Worm (Caenorhabditis elegans) whole organism, L2 larva: ENCODE results near the gene Y39D8A.1.

ENCODE experiments used
- C34F6.9 ChIP-seq: fragments of 150-350 bp; optimal IDR thresholded peaks from 2 replicates; lab custom pipeline; 2014; ENCODE audit warnings: missing biosample characterization, missing genetic modification characterization
- F13H6.1 ChIP-seq: sonication (generic microtip); optimal IDR thresholded peaks from 2 replicates; lab custom pipeline; 2016; ENCODE audit warnings: missing genetic modification characterization, missing compliant biosample characterization
- R02D3.7 ChIP-seq: fragments of 150-350 bp; optimal IDR thresholded peaks from 2 replicates; lab custom pipeline; 2014; ENCODE audit warnings: missing biosample characterization, missing genetic modification characterization
- alr-1 ChIP-seq: fragments of 150-350 bp; optimal IDR thresholded peaks from 2 replicates; lab custom pipeline; 2014; ENCODE audit warnings: missing biosample characterization, missing genetic modification characterization
- aly-2 ChIP-seq: fragments of 150-350 bp; optimal IDR thresholded peaks from 2 replicates; lab custom pipeline; 2014; ENCODE audit warnings: missing biosample characterization, missing genetic modification characterization
- ama-1 ChIP-seq: fragments of 150-350 bp; optimal IDR thresholded peaks from 2 replicates; lab custom pipeline; 2018; ENCODE audit warnings: inconsistent platforms
- blmp-1 ChIP-seq: sonication (generic microtip); optimal IDR thresholded peaks from 2 replicates; lab custom pipeline; 2017; ENCODE audit warnings: missing genetic modification characterization, mild to moderate bottlenecking, missing compliant biosample characterization, antibody characterized with exemption, moderate library complexity; ENCODE audit not compliant: insufficient read depth
- ceh-16 ChIP-seq: fragments of 150-350 bp; optimal IDR thresholded peaks from 2 replicates; lab custom pipeline; 2014; ENCODE audit warnings: missing biosample characterization, missing genetic modification characterization
- ceh-82 ChIP-seq: fragments of 150-350 bp; optimal IDR thresholded peaks from 2 replicates; lab custom pipeline; 2014; ENCODE audit warnings: missing biosample characterization, missing genetic modification characterization
- crh-2 ChIP-seq: sonication (generic microtip); optimal IDR thresholded peaks from 2 replicates; lab custom pipeline; 2017; ENCODE audit warnings: missing biosample characterization, missing genetic modification characterization
- dmd-4 ChIP-seq: sonication (generic microtip); optimal IDR thresholded peaks from 2 replicates; lab custom pipeline; 2017; ENCODE audit warnings: missing biosample characterization, missing genetic modification characterization
- elt-1 ChIP-seq: fragments of 150-350 bp; optimal IDR thresholded peaks from 2 replicates; lab custom pipeline; 2014; ENCODE audit warnings: missing biosample characterization, missing genetic modification characterization
- fos-1 ChIP-seq: fragments of 150-350 bp; optimal IDR thresholded peaks from 2 replicates; lab custom pipeline; 2014; ENCODE audit warnings: missing biosample characterization, missing genetic modification characterization
- gmeb-1 ChIP-seq: fragments of 150-350 bp; optimal IDR thresholded peaks from 2 replicates; lab custom pipeline; 2014; ENCODE audit warnings: missing biosample characterization, missing genetic modification characterization
- lin-13 ChIP-seq: fragments of 150-350 bp; optimal IDR thresholded peaks from 2 replicates; lab custom pipeline; 2014; ENCODE audit warnings: missing biosample characterization, missing genetic modification reagents, missing genetic modification characterization
- lin-39 ChIP-seq: fragments of 150-350 bp; optimal IDR thresholded peaks from 2 replicates; lab custom pipeline; 2014; ENCODE audit warnings: missing biosample characterization, missing genetic modification reagents, missing genetic modification characterization
- mab-5 ChIP-seq: fragments of 150-350 bp; optimal IDR thresholded peaks from 2 replicates; lab custom pipeline; 2014; ENCODE audit warnings: missing biosample characterization, missing genetic modification characterization
- mbf-1 ChIP-seq: sonication (generic microtip); optimal IDR thresholded peaks from 2 replicates; lab custom pipeline; 2017; ENCODE audit warnings: missing biosample characterization, missing genetic modification characterization
- mdl-1 ChIP-seq, 2 experiments: fragments of 150-350 bp in 1 of 2; sonication (generic microtip) in 1 of 2; optimal IDR thresholded peaks; 2 replicates each; lab custom pipeline; 2017; ENCODE audit warnings: missing biosample characterization in 2 of 2, missing genetic modification characterization in 2 of 2
- nhr-11 ChIP-seq: fragments of 150-350 bp; optimal IDR thresholded peaks from 2 replicates; lab custom pipeline; 2014; ENCODE audit warnings: missing biosample characterization, missing genetic modification characterization
- nhr-12 ChIP-seq: fragments of 150-350 bp; optimal IDR thresholded peaks from 2 replicates; lab custom pipeline; 2014; ENCODE audit warnings: missing biosample characterization, missing genetic modification characterization
- nhr-129 ChIP-seq: fragments of 150-350 bp; optimal IDR thresholded peaks from 2 replicates; lab custom pipeline; 2014; ENCODE audit warnings: missing biosample characterization, missing genetic modification characterization
- nhr-21 ChIP-seq: fragments of 150-350 bp; optimal IDR thresholded peaks from 2 replicates; lab custom pipeline; 2014; ENCODE audit warnings: missing biosample characterization, missing genetic modification characterization
- nhr-23 ChIP-seq: fragments of 150-350 bp; optimal IDR thresholded peaks from 2 replicates; lab custom pipeline; 2014; ENCODE audit warnings: missing biosample characterization, missing genetic modification reagents, missing genetic modification characterization
- nhr-237 ChIP-seq: fragments of 150-350 bp; optimal IDR thresholded peaks from 2 replicates; lab custom pipeline; 2014; ENCODE audit warnings: missing biosample characterization, missing genetic modification characterization
- nhr-25 ChIP-seq: fragments of 150-350 bp; sonication (generic microtip); optimal IDR thresholded peaks from 3 replicates; lab custom pipeline; 2014; ENCODE audit warnings: missing biosample characterization, missing genetic modification characterization
- nhr-6 ChIP-seq: fragments of 150-350 bp; optimal IDR thresholded peaks from 2 replicates; lab custom pipeline; 2014; ENCODE audit warnings: missing biosample characterization, missing genetic modification characterization
- nhr-77 ChIP-seq: fragments of 150-350 bp; optimal IDR thresholded peaks from 2 replicates; lab custom pipeline; 2014; ENCODE audit warnings: missing biosample characterization, missing genetic modification characterization
- peb-1 ChIP-seq: fragments of 150-350 bp; optimal IDR thresholded peaks from 2 replicates; lab custom pipeline; 2014; ENCODE audit warnings: missing biosample characterization, missing genetic modification characterization
- sem-4 ChIP-seq: fragments of 150-350 bp; optimal IDR thresholded peaks from 2 replicates; lab custom pipeline; 2014; ENCODE audit warnings: missing biosample characterization, missing genetic modification reagents, missing genetic modification characterization
- skn-1 ChIP-seq: sonication (generic microtip); optimal IDR thresholded peaks from 2 replicates; lab custom pipeline; 2017; ENCODE audit warnings: missing biosample characterization, missing genetic modification characterization
- sma-3 ChIP-seq: sonication (generic microtip); optimal IDR thresholded peaks from 2 replicates; lab custom pipeline; 2016; ENCODE audit warnings: missing genetic modification reagents, missing genetic modification characterization, missing compliant biosample characterization
- sma-9 ChIP-seq, 2 experiments: fragments of 150-350 bp in 1 of 2; sonication (generic microtip) in 1 of 2; optimal IDR thresholded peaks; 2 replicates each; lab custom pipeline; 2014 to 2016; ENCODE audit warnings: missing genetic modification characterization in 2 of 2, mild to moderate bottlenecking in 1 of 2, missing biosample characterization in 1 of 2, missing compliant biosample characterization in 1 of 2, missing genetic modification reagents in 1 of 2, moderate library complexity in 1 of 2
- unc-39 ChIP-seq: fragments of 150-350 bp; optimal IDR thresholded peaks from 2 replicates; lab custom pipeline; 2014; ENCODE audit warnings: missing biosample characterization, missing genetic modification characterization
- unc-55 ChIP-seq: fragments of 150-350 bp; sonication (generic microtip); optimal IDR thresholded peaks from 3 replicates; lab custom pipeline; 2014; ENCODE audit warnings: missing biosample characterization, missing genetic modification reagents, missing genetic modification characterization
- unc-62 ChIP-seq: fragments of 150-350 bp; optimal IDR thresholded peaks from 2 replicates; lab custom pipeline; 2014; ENCODE audit warnings: missing biosample characterization, missing genetic modification reagents, missing genetic modification characterization
- zag-1 ChIP-seq: fragments of 150-350 bp; optimal IDR thresholded peaks from 2 replicates; lab custom pipeline; 2014; ENCODE audit warnings: missing biosample characterization, missing genetic modification characterization
- ztf-1 ChIP-seq: fragments of 200-800 bp; sonication (Bioruptor generic); conservative IDR thresholded peaks from 2 replicates; pipeline ENCODE4 v1.3.6; 2022; ENCODE audit warnings: missing genetic modification characterization, missing compliant biosample characterization
- ztf-4 ChIP-seq: fragments of 150-350 bp; optimal IDR thresholded peaks from 2 replicates; lab custom pipeline; 2014; ENCODE audit warnings: missing biosample characterization, missing genetic modification characterization

Y39D8A.1 gene

DNA sequence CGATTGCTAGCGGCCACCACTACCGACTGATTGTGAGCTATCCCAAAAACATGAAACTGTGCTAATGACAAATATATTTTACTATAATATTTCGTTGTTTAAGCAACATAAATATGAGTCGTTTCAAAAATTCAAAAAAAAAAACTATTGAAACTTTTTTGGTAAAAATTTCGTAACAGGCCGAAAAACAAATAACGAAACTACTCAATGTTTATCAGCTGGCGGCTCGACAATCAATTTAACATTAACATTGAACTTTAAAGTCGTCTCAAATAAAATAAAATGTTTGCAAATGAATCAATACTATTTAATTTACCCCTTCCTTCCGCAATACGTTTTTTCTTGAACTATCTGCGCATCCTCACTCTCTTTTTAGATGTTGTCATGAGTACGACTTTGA lies 39.3 kb downstream of the Y39D8A.1 start:
- TF ChIP-seq crh-2 (tag; lab: Kevin White, UChicago), result no peak
- TF ChIP-seq unc-39 (tag; lab: Kevin White, UChicago), result no peak
- TF ChIP-seq lin-13 (GFP tag; lab: Kevin White, UChicago), result no peak
- no peak for TF ChIP-seq blmp-1 (tag; lab: Kevin White, UChicago)
- no peak for TF ChIP-seq aly-2 (tag; lab: Kevin White, UChicago)
- TF ChIP-seq fos-1 (tag; lab: Kevin White, UChicago), result no peak
- TF ChIP-seq nhr-129 (tag; lab: Kevin White, UChicago), result no peak
- TF ChIP-seq nhr-23 (tag; lab: Kevin White, UChicago), result no peak
- no peak for TF ChIP-seq unc-55

DNA sequence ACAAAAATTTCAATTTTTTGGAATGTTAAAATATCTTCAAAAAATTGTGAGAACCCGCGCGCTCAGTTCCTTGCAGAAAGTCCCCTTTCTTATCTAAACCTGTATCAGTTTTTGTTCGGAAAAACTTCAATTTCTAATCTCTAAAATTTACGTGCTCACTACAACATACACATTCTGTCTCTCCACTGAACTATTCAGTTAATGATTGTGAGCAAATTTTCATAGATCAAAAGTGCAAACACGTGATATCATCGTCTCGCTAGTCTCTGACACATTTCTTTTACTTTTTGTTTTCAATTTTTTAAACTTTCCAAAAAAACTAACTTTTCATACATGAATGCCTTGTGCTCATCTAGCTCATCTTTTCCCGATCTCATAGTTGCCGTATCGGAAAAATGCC lies 40.9 kb downstream of the Y39D8A.1 start, which contains the start of gene nhr-203:
Gene nhr-203 (plus strand): TSS at position 332 of the 400 bp plus-strand sequence.
- TF ChIP-seq F13H6.1 (tag; lab: Kevin White, UChicago), result peak; percentile 1
- no peak for TF ChIP-seq R02D3.7 (tag; lab: Kevin White, UChicago)
- no peak for TF ChIP-seq unc-62 (GFP tag; lab: Kevin White, UChicago)
- peak; percentile 37 for TF ChIP-seq gmeb-1 (tag; lab: Kevin White, UChicago)
- no peak for TF ChIP-seq sma-3 (GFP tag; lab: Kevin White, UChicago)
- no peak for TF ChIP-seq nhr-12 (tag; lab: Kevin White, UChicago)
- TF ChIP-seq sma-9 (GFP tag; optimal IDR thresholded peaks at IDR 0.05; lab: Kevin White, UChicago), result peak; percentile 80
- no peak for TF ChIP-seq sma-9 (tag; optimal IDR thresholded peaks at IDR 0.05; lab: Kevin White, UChicago)
- no peak for TF ChIP-seq alr-1 (tag; lab: Kevin White, UChicago)
- TF ChIP-seq dmd-4 (tag; lab: Kevin White, UChicago), result no peak
- TF ChIP-seq ceh-16 (tag; lab: Kevin White, UChicago), result no peak
- no peak for TF ChIP-seq unc-39 (tag; lab: Kevin White, UChicago)
- TF ChIP-seq mdl-1 (tag; optimal IDR thresholded peaks at IDR 0.05; lab: Kevin White, UChicago), result no peak
- no peak for TF ChIP-seq C34F6.9
- no peak for TF ChIP-seq mab-5 (tag; lab: Kevin White, UChicago)
- TF ChIP-seq fos-1 (tag; lab: Kevin White, UChicago), result peak; percentile 75
- TF ChIP-seq crh-2 (tag; lab: Kevin White, UChicago), result peak; percentile 45
- TF ChIP-seq mbf-1 (tag; lab: Kevin White, UChicago), result no peak
- TF ChIP-seq nhr-6 (tag; lab: Kevin White, UChicago), result no peak
- TF ChIP-seq ztf-4 (tag; lab: Kevin White, UChicago), result no peak
- no peak for TF ChIP-seq nhr-237 (tag; lab: Kevin White, UChicago)
- TF ChIP-seq nhr-21 (tag; lab: Kevin White, UChicago), result no peak
- peak; percentile 52 for TF ChIP-seq skn-1 (tag; lab: Kevin White, UChicago)
- no peak for TF ChIP-seq aly-2 (tag; lab: Kevin White, UChicago)
- no peak for TF ChIP-seq nhr-23 (tag; lab: Kevin White, UChicago)
- no peak for TF ChIP-seq zag-1 (tag; lab: Kevin White, UChicago)

DNA sequence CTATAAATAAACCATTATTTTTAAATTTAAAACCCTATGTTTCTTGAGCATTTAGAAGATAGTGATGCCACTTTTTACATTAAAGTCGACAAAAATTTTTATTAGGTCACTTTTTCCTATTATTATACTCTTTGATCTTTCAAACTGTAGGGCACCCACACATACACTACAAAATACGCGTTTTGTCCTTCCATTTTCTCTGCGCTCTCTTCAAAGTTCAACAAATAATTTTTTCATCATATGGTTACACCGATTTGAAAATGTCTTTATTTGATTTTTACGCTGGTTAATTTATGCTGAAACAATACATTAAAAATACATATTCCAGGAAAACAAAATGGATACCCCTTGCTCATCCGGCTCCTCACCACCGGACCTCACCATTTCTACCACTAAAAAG lies 43.7 kb downstream of the Y39D8A.1 start, which contains the start of gene nhr-202:
Gene nhr-202 (plus strand): TSS at position 326 of the 400 bp plus-strand sequence.
- no peak for TF ChIP-seq ztf-4 (tag; lab: Kevin White, UChicago)
- TF ChIP-seq sem-4 (tag; lab: Kevin White, UChicago), result no peak
- TF ChIP-seq blmp-1 (tag; lab: Kevin White, UChicago), result no peak
- no peak for TF ChIP-seq skn-1 (tag; lab: Kevin White, UChicago)
- peak; percentile 68 for TF ChIP-seq nhr-129 (tag; lab: Kevin White, UChicago)
- no peak for TF ChIP-seq lin-39 (tag; lab: Kevin White, UChicago)
- TF ChIP-seq peb-1, result no peak
- peak; percentile 12 for TF ChIP-seq gmeb-1 (tag; lab: Kevin White, UChicago)
- TF ChIP-seq sma-9 (GFP tag; optimal IDR thresholded peaks at IDR 0.05; lab: Kevin White, UChicago), result peak; percentile 83
- TF ChIP-seq sma-9 (tag; optimal IDR thresholded peaks at IDR 0.05; lab: Kevin White, UChicago), result no peak
- TF ChIP-seq nhr-77 (tag; lab: Kevin White, UChicago), result no peak
- TF ChIP-seq elt-1 (tag; lab: Kevin White, UChicago), result no peak
- no peak for TF ChIP-seq ztf-1 (GFP tag; lab: Robert Waterston, UW)
- no peak for TF ChIP-seq ceh-82 (tag; lab: Kevin White, UChicago)
- TF ChIP-seq zag-1 (tag; lab: Kevin White, UChicago), result no peak
- TF ChIP-seq nhr-25 (tag; lab: Kevin White, UChicago), result peak; percentile 34
- peak; percentile 52 for TF ChIP-seq fos-1 (tag; lab: Kevin White, UChicago)
- TF ChIP-seq aly-2 (tag; lab: Kevin White, UChicago), result no peak
- no peak for TF ChIP-seq unc-55
- no peak for TF ChIP-seq nhr-11
- TF ChIP-seq nhr-12 (tag; lab: Kevin White, UChicago), result no peak
- TF ChIP-seq F13H6.1 (tag; lab: Kevin White, UChicago), result peak; percentile 4
- peak; percentile 65 for TF ChIP-seq crh-2 (tag; lab: Kevin White, UChicago)
- no peak for TF ChIP-seq ama-1 (lab: Kevin White, UChicago)
